Worm (Caenorhabditis elegans) whole organism, L4/young adult: ENCODE measurements around the gene srsx-25.

Experiments used
- W03F9.2 ChIP-seq: fragments of 150-350 bp; optimal IDR thresholded peaks from 2 replicates; lab custom pipeline; 2014; ENCODE audit warnings: missing biosample characterization, missing genetic modification characterization
- dao-5 ChIP-seq: sonication (generic microtip); optimal IDR thresholded peaks from 2 replicates; lab custom pipeline; 2016; ENCODE audit warnings: missing genotype, missing genetic modification characterization, moderate library complexity, missing compliant biosample characterization
- him-1 ChIP-seq: sonication (generic microtip); optimal IDR thresholded peaks from 2 replicates; lab custom pipeline; 2016; ENCODE audit warnings: missing genotype, missing genetic modification reagents, missing genetic modification characterization, missing compliant biosample characterization

DNA sequence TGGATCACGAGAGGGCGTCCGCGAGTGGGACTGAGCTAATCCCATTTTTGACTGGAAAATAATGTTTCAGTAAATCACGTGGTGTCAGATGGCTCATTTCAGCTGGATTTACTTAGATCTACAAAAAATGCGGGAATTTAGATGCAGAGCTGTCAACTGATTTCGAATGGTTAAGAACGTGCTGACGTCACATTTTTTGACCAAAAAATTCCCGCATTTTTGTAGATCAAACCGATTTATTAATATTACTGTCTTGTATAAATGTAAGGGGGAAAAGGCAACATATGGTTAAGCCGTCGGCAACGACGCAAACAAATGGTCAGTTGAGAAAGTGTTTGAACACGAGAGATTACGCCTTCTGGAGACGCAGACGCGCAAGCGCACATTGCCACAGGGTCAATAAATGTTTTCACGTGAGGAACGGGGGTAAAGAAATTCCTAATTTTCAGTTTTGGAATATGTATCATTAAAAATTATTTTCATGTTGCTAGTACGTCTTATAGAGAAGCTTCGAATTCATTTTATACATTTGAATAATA is 47.9 kb downstream of the srsx-25 start, which contains the start of gene gcl-1:
- TF ChIP-seq him-1 = no peak
- no peak for TF ChIP-seq dao-5
- no peak for TF ChIP-seq W03F9.2 (tag; lab: Kevin White, UChicago)
